Worm (Caenorhabditis elegans): ENCODE results near the gene atp-5.

DNA sequence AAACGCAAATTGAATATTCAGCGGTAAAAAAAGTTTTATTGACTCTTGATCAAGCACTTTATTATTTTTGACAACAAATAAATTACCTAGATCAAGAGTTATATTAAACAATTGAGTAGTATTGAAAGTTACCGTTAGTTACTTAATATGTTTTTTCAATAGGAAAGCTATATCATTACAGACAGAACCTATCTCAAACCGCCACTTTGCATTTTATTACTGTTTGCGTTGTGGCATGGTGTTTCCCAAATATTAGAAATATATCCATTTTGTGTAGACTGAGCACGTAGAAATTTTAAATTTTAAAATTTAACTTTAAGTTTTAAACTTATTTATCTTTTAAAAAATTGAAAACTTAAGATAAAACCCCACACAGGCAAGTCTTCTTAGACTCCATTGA is 19.3 kb downstream of the atp-5 start:
- TF ChIP-seq T22C8.4 (GFP tag; IDR thresholded peaks at IDR 0.05) (no peak), tab-1 (GFP tag; IDR thresholded peaks at IDR 0.05) (no peak), flt-1 (GFP tag; IDR thresholded peaks at IDR 0.05) (no peak), ztf-23 (GFP tag; IDR thresholded peaks at IDR 0.05) (no peak), ref-1 (GFP tag; conservative IDR thresholded peaks at IDR 0.05) (no peak), ztf-29 (GFP tag; IDR thresholded peaks at IDR 0.05) (no peak), cog-1 (tag; optimal IDR thresholded peaks at IDR 0.05) (no peak)

All from whole organism, midembryonic.